Worm (Caenorhabditis elegans) whole organism, L2 larva: ENCODE data around the gene Y45F3A.5.
A peak's percentile ranks its signal among the peaks of the same experiment; 100 is the strongest.

Experiments
- C34F6.9 ChIP-seq: fragments of 150-350 bp; optimal IDR thresholded peaks from 2 replicates; lab custom pipeline; 2014; ENCODE audit warnings: missing biosample characterization, missing genetic modification characterization
- F13H6.1 ChIP-seq: sonication (generic microtip); optimal IDR thresholded peaks from 2 replicates; lab custom pipeline; 2016; ENCODE audit warnings: missing genetic modification characterization, missing compliant biosample characterization
- Y55F3AM.14 ChIP-seq: fragments of 200-800 bp; sonication (Bioruptor generic); optimal IDR thresholded peaks from 2 replicates; lab custom pipeline; 2018; ENCODE audit warnings: mild to moderate bottlenecking, missing genetic modification characterization, missing compliant biosample characterization
- ZK546.5 ChIP-seq: sonication (generic microtip); optimal IDR thresholded peaks from 2 replicates; lab custom pipeline; 2017; ENCODE audit warnings: missing biosample characterization, missing genetic modification characterization
- alr-1 ChIP-seq: fragments of 150-350 bp; optimal IDR thresholded peaks from 2 replicates; lab custom pipeline; 2014; ENCODE audit warnings: missing biosample characterization, missing genetic modification characterization
- ama-1 ChIP-seq: fragments of 150-350 bp; optimal IDR thresholded peaks from 2 replicates; lab custom pipeline; 2018; ENCODE audit warnings: inconsistent platforms
- blmp-1 ChIP-seq: sonication (generic microtip); optimal IDR thresholded peaks from 2 replicates; lab custom pipeline; 2017; ENCODE audit warnings: missing genetic modification characterization, mild to moderate bottlenecking, missing compliant biosample characterization, antibody characterized with exemption, moderate library complexity; ENCODE audit not compliant: insufficient read depth
- ceh-16 ChIP-seq: fragments of 150-350 bp; optimal IDR thresholded peaks from 2 replicates; lab custom pipeline; 2014; ENCODE audit warnings: missing biosample characterization, missing genetic modification characterization
- ceh-82 ChIP-seq: fragments of 150-350 bp; optimal IDR thresholded peaks from 2 replicates; lab custom pipeline; 2014; ENCODE audit warnings: missing biosample characterization, missing genetic modification characterization
- crh-2 ChIP-seq: sonication (generic microtip); optimal IDR thresholded peaks from 2 replicates; lab custom pipeline; 2017; ENCODE audit warnings: missing biosample characterization, missing genetic modification characterization
- dmd-4 ChIP-seq: sonication (generic microtip); optimal IDR thresholded peaks from 2 replicates; lab custom pipeline; 2017; ENCODE audit warnings: missing biosample characterization, missing genetic modification characterization
- egl-27 ChIP-seq: sonication (generic microtip); optimal IDR thresholded peaks from 3 replicates; lab custom pipeline; 2017; ENCODE audit warnings: missing biosample characterization, missing genetic modification reagents, missing genetic modification characterization
- elt-1 ChIP-seq: fragments of 150-350 bp; optimal IDR thresholded peaks from 2 replicates; lab custom pipeline; 2014; ENCODE audit warnings: missing biosample characterization, missing genetic modification characterization
- gmeb-1 ChIP-seq: fragments of 150-350 bp; optimal IDR thresholded peaks from 2 replicates; lab custom pipeline; 2014; ENCODE audit warnings: missing biosample characterization, missing genetic modification characterization
- lin-11 ChIP-seq: fragments of 150-350 bp; sonication (generic microtip); optimal IDR thresholded peaks from 2 replicates; lab custom pipeline; 2014; ENCODE audit warnings: missing biosample characterization, missing genetic modification characterization, inconsistent platforms, mixed read lengths
- lin-39 ChIP-seq: fragments of 150-350 bp; optimal IDR thresholded peaks from 2 replicates; lab custom pipeline; 2014; ENCODE audit warnings: missing biosample characterization, missing genetic modification reagents, missing genetic modification characterization
- lsy-2 ChIP-seq, 2 experiments: fragments of 150-350 bp in 1 of 2; sonication (generic microtip) in 1 of 2; optimal IDR thresholded peaks; 2 replicates each; lab custom pipeline; 2014 to 2017; ENCODE audit warnings: missing biosample characterization in 2 of 2, missing genetic modification characterization in 2 of 2
- mab-5 ChIP-seq: fragments of 150-350 bp; optimal IDR thresholded peaks from 2 replicates; lab custom pipeline; 2014; ENCODE audit warnings: missing biosample characterization, missing genetic modification characterization
- mbf-1 ChIP-seq: sonication (generic microtip); optimal IDR thresholded peaks from 2 replicates; lab custom pipeline; 2017; ENCODE audit warnings: missing biosample characterization, missing genetic modification characterization
- mdl-1 ChIP-seq, 2 experiments: fragments of 150-350 bp in 1 of 2; sonication (generic microtip) in 1 of 2; optimal IDR thresholded peaks; 2 replicates each; lab custom pipeline; 2017; ENCODE audit warnings: missing biosample characterization in 2 of 2, missing genetic modification characterization in 2 of 2
- nhr-10 ChIP-seq: sonication (generic microtip); optimal IDR thresholded peaks from 2 replicates; lab custom pipeline; 2017; ENCODE audit warnings: missing biosample characterization, missing genetic modification characterization
- nhr-21 ChIP-seq: fragments of 150-350 bp; optimal IDR thresholded peaks from 2 replicates; lab custom pipeline; 2014; ENCODE audit warnings: missing biosample characterization, missing genetic modification characterization
- nhr-237 ChIP-seq: fragments of 150-350 bp; optimal IDR thresholded peaks from 2 replicates; lab custom pipeline; 2014; ENCODE audit warnings: missing biosample characterization, missing genetic modification characterization
- nhr-6 ChIP-seq: fragments of 150-350 bp; optimal IDR thresholded peaks from 2 replicates; lab custom pipeline; 2014; ENCODE audit warnings: missing biosample characterization, missing genetic modification characterization
- peb-1 ChIP-seq: fragments of 150-350 bp; optimal IDR thresholded peaks from 2 replicates; lab custom pipeline; 2014; ENCODE audit warnings: missing biosample characterization, missing genetic modification characterization
- sem-4 ChIP-seq: fragments of 150-350 bp; optimal IDR thresholded peaks from 2 replicates; lab custom pipeline; 2014; ENCODE audit warnings: missing biosample characterization, missing genetic modification reagents, missing genetic modification characterization
- sma-3 ChIP-seq: sonication (generic microtip); optimal IDR thresholded peaks from 2 replicates; lab custom pipeline; 2016; ENCODE audit warnings: missing genetic modification reagents, missing genetic modification characterization, missing compliant biosample characterization
- sma-9 ChIP-seq, 2 experiments: fragments of 150-350 bp in 1 of 2; sonication (generic microtip) in 1 of 2; optimal IDR thresholded peaks; 2 replicates each; lab custom pipeline; 2014 to 2016; ENCODE audit warnings: missing genetic modification characterization in 2 of 2, mild to moderate bottlenecking in 1 of 2, missing biosample characterization in 1 of 2, missing compliant biosample characterization in 1 of 2, missing genetic modification reagents in 1 of 2, moderate library complexity in 1 of 2
- snpc-4 ChIP-seq: fragments of 150-350 bp; optimal IDR thresholded peaks from 2 replicates; lab custom pipeline; 2014; ENCODE audit warnings: missing biosample characterization, missing genetic modification characterization
- unc-39 ChIP-seq: fragments of 150-350 bp; optimal IDR thresholded peaks from 2 replicates; lab custom pipeline; 2014; ENCODE audit warnings: missing biosample characterization, missing genetic modification characterization
- unc-55 ChIP-seq: fragments of 150-350 bp; sonication (generic microtip); optimal IDR thresholded peaks from 3 replicates; lab custom pipeline; 2014; ENCODE audit warnings: missing biosample characterization, missing genetic modification reagents, missing genetic modification characterization
- ztf-11 ChIP-seq: sonication (generic microtip); optimal IDR thresholded peaks from 2 replicates; lab custom pipeline; 2017; ENCODE audit warnings: missing biosample characterization, missing genetic modification characterization

Y45F3A.5 gene

DNA sequence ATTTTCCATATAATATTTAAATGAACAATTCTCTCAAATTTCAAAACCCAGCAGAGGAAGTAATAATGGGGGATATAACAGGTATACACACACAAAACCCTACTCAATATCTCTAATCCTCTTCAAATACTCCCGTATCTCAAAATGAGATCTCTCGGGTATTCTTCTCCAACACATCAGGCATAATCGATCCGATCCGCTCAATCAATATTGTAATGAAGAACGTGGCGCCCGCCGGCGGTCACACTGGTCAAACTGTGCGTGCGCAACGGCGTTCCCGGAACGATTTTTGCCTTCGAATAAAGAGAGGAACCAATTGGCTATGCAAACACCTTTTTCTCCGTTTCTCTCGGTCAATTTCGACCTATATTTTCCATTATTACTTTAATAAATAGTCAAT is 23.6 kb downstream of the Y45F3A.5 start:
- TF ChIP-seq mdl-1 (tag; optimal IDR thresholded peaks at IDR 0.05; lab: Kevin White, UChicago) (no peak), C34F6.9 (tag; lab: Kevin White, UChicago) (peak; percentile 16)

DNA sequence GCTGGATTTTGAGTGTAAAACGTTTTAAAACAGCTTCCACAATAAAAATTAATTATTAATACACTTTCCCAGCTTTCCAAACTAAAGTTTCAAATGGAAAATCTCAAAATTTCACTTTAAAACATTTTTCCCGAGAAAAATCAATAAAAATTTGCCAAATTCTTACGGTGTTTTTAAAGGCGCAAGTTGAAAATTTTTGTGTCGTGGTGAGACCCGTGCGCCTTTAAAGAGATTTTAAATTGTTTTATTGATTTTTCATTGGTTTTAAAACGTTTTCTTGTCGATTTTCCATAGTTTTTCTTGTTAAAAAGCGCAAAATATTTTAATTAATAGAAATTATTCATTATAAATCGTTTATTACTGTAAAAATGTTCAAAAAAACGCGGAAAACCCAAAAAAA is 24.2 kb downstream of the Y45F3A.5 start, which contains the start of gene Y45F3A.1:
Gene Y45F3A.1, minus strand, starts transcription at position 12 of the 400 bp plus-strand sequence.
- TF ChIP-seq ZK546.5 (tag; lab: Kevin White, UChicago) (no peak), C34F6.9 (tag; lab: Kevin White, UChicago) (no peak), blmp-1 (tag; lab: Kevin White, UChicago) (no peak), snpc-4 (tag; lab: Kevin White, UChicago) (no peak), nhr-10 (tag; lab: Kevin White, UChicago) (no peak)

DNA sequence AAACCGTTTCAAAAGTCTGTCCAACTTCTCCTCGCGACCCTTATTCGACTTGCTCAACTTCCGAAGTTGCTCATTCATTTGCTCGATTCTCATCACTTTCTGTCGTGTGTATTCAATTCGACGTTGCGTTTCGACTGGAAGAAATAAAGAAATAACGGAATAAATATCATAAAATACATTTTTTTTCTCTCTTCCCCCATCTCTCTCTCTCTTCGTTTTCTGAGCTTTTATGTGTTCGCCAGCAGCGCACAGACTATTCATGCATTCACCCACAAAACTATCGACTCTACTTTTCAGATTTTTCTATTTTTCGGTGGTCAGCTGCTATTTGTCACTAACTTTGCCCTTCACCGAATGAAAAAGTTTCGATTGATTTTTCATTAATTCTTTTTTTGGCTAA is 25.8 kb downstream of the Y45F3A.5 start, which contains the start of gene rab-30:
Gene rab-30, plus strand, starts transcription at position 301 of the 400 bp plus-strand sequence.
- TF ChIP-seq F13H6.1 (tag; lab: Kevin White, UChicago) = no peak
- no peak for TF ChIP-seq unc-39 (tag; lab: Kevin White, UChicago)
- TF ChIP-seq gmeb-1 (tag; lab: Kevin White, UChicago) = no peak
- no peak for TF ChIP-seq ztf-11 (tag; lab: Kevin White, UChicago)
- no peak for TF ChIP-seq ceh-82
- no peak for TF ChIP-seq Y55F3AM.14 (GFP tag; lab: Kevin White, UChicago)
- TF ChIP-seq peb-1 (tag; lab: Kevin White, UChicago) = no peak
- no peak for TF ChIP-seq sma-3

DNA sequence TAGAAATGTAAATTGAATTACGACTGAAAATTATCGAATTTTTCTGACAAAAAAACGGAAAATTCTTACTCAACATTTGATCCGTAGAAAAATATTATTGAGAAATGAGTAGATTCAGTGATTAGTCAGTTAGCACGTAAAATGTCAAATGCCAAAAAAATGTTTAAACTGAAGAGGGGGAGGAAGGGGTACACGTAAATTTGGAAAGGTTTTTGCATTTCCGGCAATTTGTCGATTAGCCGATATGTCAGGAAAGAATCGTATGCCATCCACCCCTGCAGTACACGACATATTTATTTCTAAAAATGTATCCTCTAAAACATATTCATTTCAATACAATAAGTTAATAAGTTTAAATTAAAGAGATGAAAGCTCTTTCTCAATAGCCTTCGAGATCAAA is 28.2 kb downstream of the Y45F3A.5 start, which contains the start of gene T21C12.4:
Gene T21C12.4, minus strand, starts transcription at position 101 of the 400 bp plus-strand sequence.
- TF ChIP-seq mbf-1 = no peak
- no peak for TF ChIP-seq ama-1 (lab: Kevin White, UChicago)
- no peak for TF ChIP-seq ztf-11 (tag; lab: Kevin White, UChicago)
- TF ChIP-seq sem-4 = no peak
- TF ChIP-seq unc-39 (tag; lab: Kevin White, UChicago) = no peak
- no peak for TF ChIP-seq lin-11 (tag; lab: Kevin White, UChicago)
- no peak for TF ChIP-seq C34F6.9 (tag; lab: Kevin White, UChicago)
- no peak for TF ChIP-seq ZK546.5 (tag; lab: Kevin White, UChicago)
- no peak for TF ChIP-seq nhr-21 (tag; lab: Kevin White, UChicago)
- TF ChIP-seq egl-27 (tag; lab: Kevin White, UChicago) = no peak
- TF ChIP-seq peb-1 (tag; lab: Kevin White, UChicago) = no peak
- no peak for TF ChIP-seq sma-3

DNA sequence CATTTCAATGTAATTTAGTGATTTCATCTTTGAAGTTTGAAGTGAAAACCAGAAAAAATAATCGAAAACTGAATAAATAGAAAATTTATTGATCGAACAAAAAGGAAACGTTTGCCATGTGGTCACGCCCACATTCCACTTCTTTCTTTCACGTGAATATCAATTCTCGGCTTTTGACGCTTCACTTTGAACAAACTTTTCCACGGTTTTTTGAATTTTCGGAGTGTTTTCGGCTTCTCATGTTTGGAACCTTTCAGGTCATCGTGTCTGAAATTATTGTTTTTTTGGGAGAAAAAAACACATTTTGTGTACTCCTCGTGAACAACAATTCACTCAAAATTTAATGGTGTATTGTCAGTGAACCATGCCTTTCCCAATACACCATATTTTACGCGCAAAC is 33.2 kb downstream of the Y45F3A.5 start, which contains the start of gene T21C12.8:
Gene T21C12.8, minus strand, starts transcription at position 101 of the 400 bp plus-strand sequence.
- TF ChIP-seq lsy-2 (tag; optimal IDR thresholded peaks at IDR 0.05; lab: Kevin White, UChicago) (no peak), lin-39 (tag; lab: Kevin White, UChicago) (no peak), ceh-16 (tag; lab: Kevin White, UChicago) (no peak), nhr-237 (tag; lab: Kevin White, UChicago) (no peak), elt-1 (tag; lab: Kevin White, UChicago) (no peak), nhr-6 (no peak), dmd-4 (tag; lab: Kevin White, UChicago) (no peak), mbf-1 (no peak), mab-5 (tag; lab: Kevin White, UChicago) (no peak), crh-2 (tag; lab: Kevin White, UChicago) (no peak), sma-9 (GFP tag; optimal IDR thresholded peaks at IDR 0.05; lab: Kevin White, UChicago) (no peak), sma-9 (tag; optimal IDR thresholded peaks at IDR 0.05; lab: Kevin White, UChicago) (no peak), alr-1 (tag; lab: Kevin White, UChicago) (no peak), unc-55 (GFP tag; lab: Kevin White, UChicago) (no peak), egl-27 (tag; lab: Kevin White, UChicago) (no peak)
